Fruit fly (Drosophila melanogaster) whole organism: ENCODE measurements around the gene CG2017.

ENCODE experiments used
- CG8478 ChIP-seq: fragments of >200 bp; optimal IDR thresholded peaks from 2 replicates; lab custom pipeline; 2018; ENCODE audit warnings: inconsistent platforms
- Dll ChIP-seq: fragments of >200 bp; optimal IDR thresholded peaks from 2 replicates; lab custom pipeline; 2017
- EcR ChIP-seq, 2 experiments: fragments of >200 bp; optimal IDR thresholded peaks; 2 replicates each; lab custom pipeline; 2017; ENCODE audit warnings: missing biosample characterization in 2 of 2, missing genetic modification characterization in 2 of 2, missing genetic modification reagents in 2 of 2
- pan ChIP-seq: fragments of >200 bp; optimal IDR thresholded peaks from 2 replicates; lab custom pipeline; 2017
- psq ChIP-seq: fragments of >200 bp; optimal IDR thresholded peaks from 2 replicates; lab custom pipeline; 2017
- usp ChIP-seq: fragments of >200 bp; optimal IDR thresholded peaks from 2 replicates; lab custom pipeline; 2017; ENCODE audit warnings: missing biosample characterization, missing genetic modification characterization, mixed read lengths

CG2017 gene

DNA sequence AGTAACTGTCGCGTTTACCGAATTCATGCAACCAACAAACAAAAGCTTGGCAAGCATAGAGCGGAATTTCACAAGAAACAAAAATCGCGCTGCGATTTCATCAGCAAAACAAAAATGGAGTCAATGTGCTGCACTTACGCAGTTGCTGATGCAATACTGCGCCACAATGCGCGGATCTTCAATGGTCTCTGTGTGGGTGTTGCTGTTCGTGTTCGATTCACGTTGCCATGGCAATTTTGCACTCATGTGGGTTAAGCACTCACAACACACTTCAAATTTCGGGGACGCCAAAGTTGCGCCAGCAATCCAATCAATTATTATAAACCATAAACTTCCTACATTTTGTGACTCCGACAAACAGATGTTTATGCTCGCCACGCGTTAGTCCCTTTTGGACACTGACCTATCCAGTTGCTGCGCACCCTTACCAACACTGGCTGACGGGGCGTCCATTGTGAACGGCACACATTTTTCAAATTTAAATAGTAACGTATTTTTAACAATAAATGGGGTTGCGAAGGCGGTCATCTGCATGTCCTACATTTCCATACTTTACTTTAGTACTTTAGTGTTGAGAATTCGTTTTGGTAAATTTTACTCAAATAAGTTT, at the start of gene CG2017:
TSS of gene CG2017 (minus strand) at position 374 of the 610 bp plus-strand sequence.
- no peak for TF ChIP-seq psq (lab: Kevin White, UChicago)
- no peak for TF ChIP-seq EcR (GFP tag; optimal IDR thresholded peaks at IDR 0.05; lab: Kevin White, UChicago)
- no peak for TF ChIP-seq Dll
- no peak for TF ChIP-seq pan (lab: Kevin White, UChicago)
- TF ChIP-seq CG8478 (lab: Kevin White, UChicago): no peak
- TF ChIP-seq usp (GFP tag; lab: Kevin White, UChicago): no peak

DNA sequence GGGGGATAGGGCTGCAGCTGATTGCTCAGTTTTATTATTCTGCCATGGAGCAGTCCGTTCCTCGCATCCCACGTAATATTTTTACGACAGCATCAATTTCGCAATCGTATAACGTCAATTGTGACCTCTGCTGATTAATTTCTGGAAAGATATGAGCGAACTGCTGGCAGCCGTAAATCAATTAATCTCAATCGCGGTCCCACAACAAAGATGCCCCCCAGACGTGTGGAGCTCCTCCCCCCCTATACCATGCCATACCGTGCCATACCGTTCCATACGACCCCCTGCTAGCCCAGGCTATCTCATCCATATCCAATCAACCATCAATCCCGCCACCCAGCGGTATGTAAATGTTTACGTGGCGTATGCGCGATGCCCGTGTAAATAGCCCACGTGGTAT, 19.1 kb upstream of the CG2017 start:
- TF ChIP-seq CG8478 (lab: Kevin White, UChicago) (no peak), EcR (GFP tag; optimal IDR thresholded peaks at IDR 0.05; lab: Kevin White, UChicago) (no peak), psq (lab: Kevin White, UChicago) (no peak), Dll (no peak), pan (lab: Kevin White, UChicago) (no peak), usp (GFP tag; lab: Kevin White, UChicago) (no peak)

DNA sequence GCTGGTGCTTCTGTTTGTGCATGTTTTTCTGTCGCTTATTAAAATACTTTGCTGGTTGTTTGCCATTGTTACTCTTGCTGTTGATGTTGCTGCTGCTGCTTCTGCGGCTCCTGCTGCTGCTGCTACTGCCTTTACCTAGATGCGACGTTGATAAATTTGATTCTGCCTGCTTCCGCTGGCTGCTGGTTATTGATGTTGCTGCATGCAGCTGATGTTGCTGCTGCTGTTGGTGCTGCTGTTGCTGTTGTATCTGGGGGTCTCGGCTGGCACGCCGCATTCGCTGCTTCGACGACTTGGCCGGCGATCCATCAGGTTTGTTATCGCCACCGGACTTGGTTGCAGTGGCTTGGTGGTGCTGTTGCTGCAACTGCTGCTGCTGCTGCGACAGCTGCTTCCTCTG, 15.2 kb upstream of the CG2017 start:
- TF ChIP-seq EcR (GFP tag; optimal IDR thresholded peaks at IDR 0.05; lab: Kevin White, UChicago) (no peak), pan (lab: Kevin White, UChicago) (no peak), Dll (no peak), psq (lab: Kevin White, UChicago) (no peak), usp (GFP tag; lab: Kevin White, UChicago) (no peak), CG8478 (lab: Kevin White, UChicago) (no peak)

DNA sequence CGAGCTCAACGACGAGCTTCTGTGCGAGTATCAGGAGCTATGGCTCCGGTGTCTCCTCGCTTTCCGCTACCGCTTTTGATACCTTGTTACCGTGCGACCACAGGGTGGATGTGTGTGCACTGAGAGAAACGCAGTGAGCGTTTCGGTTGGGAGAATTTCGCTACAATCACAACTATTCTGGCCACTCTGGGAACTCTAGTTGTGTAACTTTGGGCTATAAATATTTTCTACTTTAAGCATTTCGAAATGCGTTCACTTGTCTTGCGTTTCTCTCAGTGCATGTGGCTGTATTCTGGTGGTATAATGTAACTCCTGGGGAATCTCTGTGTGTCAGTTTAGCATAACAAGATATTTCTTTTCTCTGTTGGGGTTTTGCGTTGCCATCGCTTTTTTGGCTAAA, 9.2 kb upstream of the CG2017 start:
- TF ChIP-seq pan (lab: Kevin White, UChicago) (no peak), EcR (GFP tag; optimal IDR thresholded peaks at IDR 0.05; lab: Kevin White, UChicago) (no peak), usp (GFP tag; lab: Kevin White, UChicago) (no peak), Dll (no peak), CG8478 (lab: Kevin White, UChicago) (no peak), psq (lab: Kevin White, UChicago) (no peak)

DNA sequence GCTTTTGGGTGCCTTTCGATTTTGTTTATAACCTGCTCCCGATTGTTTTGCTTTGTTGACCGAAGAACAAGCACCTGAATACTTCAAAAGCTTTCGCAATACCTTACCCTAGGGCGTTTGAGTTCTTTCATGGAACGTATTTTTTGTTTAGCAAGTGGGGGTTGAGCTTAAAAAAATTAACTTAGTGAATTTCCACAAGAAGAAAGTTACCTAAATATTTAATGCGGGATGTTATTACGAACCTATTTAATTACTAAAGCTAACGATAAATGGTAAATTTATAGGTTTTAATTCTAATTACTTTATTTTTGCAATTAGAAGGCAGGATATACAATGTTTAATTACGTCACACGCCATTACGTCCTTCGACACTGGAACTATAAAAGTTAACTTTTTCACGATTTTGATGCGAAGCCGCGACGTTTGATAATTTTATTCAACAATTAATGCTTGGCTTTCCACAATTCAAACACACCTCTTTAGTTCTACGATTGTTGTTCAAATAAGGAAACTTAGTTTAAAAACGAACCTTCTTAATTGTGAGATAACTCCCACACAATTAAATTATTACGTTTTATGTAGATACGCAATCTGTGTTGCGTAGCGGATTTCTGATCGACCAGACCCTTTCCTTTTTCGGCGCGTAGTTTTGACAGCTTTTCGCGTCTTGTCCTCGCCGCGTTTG, 845 bp downstream of the CG2017 start:
- TF ChIP-seq usp (GFP tag; lab: Kevin White, UChicago) (no peak), EcR (GFP tag; optimal IDR thresholded peaks at IDR 0.05; lab: Kevin White, UChicago) (no peak), pan (lab: Kevin White, UChicago) (no peak), Dll (no peak), psq (lab: Kevin White, UChicago) (no peak), CG8478 (lab: Kevin White, UChicago) (no peak)

DNA sequence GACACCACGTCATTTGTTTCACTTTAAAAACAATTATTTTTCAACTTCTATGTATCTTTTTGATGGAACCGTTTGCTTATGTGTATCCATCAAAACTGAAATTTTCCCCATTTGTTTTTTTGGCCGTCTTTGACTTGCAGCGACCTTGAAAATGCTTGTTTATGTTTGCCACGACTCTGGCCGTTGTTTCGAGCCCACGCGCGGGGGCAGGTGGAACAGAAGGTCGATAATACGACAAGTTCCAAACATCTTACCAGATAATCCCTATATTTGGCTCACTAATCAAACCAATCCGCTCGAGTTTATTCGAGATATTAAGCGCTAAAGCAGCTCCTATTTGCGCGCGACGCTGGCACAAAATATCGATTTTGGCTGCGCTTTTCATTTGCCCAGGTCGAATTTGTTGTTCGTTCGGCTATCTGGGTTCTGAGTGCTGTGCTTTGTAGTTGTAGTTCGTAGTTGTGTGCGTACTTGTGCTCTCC, 1.4 kb downstream of the CG2017 start:
- TF ChIP-seq pan (lab: Kevin White, UChicago): no peak
- no peak for TF ChIP-seq usp (GFP tag; lab: Kevin White, UChicago)

DNA sequence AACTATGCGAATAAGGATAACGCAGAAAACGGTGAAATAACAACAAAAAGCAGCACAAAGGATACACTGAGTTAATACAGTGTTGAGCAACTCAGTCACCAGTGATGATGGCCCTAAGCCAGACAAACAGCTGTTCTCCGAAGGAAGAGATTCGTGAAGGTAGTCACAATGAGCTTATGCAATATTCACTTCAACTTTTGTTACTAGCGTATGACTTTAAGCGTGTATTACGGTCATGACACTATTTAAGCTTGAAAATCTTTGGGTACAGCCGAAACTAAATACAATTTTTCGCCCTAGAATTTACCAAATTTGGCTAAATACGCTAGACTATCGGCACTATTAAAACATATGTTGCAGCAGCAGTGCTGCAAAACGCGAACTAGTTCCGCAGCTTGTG, 6.0 kb downstream of the CG2017 start, which contains the start of the genes disp and ECSIT:
TSS of gene disp (minus strand) at position 97 of the 400 bp plus-strand sequence.
TSS of gene ECSIT (plus strand) at position 371 of the 400 bp plus-strand sequence.
- TF ChIP-seq pan (lab: Kevin White, UChicago): no peak
- no peak for TF ChIP-seq psq (lab: Kevin White, UChicago)
- no peak for TF ChIP-seq EcR (GFP tag; optimal IDR thresholded peaks at IDR 0.05; lab: Kevin White, UChicago)

DNA sequence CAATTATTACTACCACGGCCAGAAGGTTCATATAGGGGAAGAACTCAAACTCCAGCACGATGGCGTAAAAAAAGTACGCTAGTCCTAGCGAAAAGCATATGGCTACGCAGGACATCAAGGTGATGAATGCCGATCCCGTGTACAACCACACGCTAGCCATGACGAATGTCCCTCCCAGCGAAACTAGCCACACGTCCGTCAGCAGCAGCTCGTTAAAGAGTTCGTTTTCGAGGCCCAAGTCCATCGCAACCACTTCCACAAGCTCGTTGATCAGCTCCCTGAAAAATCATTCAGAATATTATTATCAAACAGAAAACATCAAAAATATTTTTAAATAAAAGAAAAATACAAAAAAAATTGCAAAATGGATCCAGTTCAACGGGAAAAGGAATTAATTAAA, 9.2 kb downstream of the CG2017 start, which contains the start of gene CG34287:
TSS of gene CG34287 (plus strand) at position 301 of the 400 bp plus-strand sequence.
- TF ChIP-seq EcR (GFP tag; optimal IDR thresholded peaks at IDR 0.05; lab: Kevin White, UChicago): no peak
- TF ChIP-seq psq (lab: Kevin White, UChicago): no peak
- no peak for TF ChIP-seq usp (GFP tag; lab: Kevin White, UChicago)
- no peak for TF ChIP-seq pan (lab: Kevin White, UChicago)
- TF ChIP-seq CG8478 (lab: Kevin White, UChicago): no peak
- TF ChIP-seq Dll: no peak

DNA sequence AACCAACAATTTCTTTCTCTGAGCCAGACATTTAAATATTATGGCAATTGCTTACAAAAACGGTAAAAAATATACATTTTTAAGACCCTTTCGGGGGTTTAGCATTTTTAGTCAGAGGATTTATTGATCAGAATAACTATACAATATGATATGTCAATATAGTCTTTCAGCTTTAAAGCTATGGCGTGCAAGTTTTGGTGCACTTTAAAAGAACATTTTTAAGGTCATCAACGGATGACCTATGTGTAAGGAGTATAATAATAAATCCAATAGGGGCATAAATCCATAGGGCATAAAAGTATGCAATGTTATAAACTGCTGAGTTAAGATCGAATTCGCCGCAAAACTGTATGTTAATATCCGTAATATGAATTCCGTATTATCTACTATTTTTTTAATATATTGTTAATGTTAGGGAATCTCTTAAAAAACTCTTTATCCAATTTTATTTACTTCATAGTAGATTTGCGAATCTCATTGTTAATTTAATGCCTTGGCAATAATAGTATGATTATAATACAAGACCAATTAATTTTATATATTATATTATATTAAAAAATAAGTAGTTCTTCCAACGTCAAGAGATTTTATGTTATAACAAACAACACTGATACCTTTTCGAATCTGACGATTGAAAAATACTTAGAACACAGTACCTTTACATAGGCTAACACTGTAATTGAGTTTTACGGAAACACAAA, 15.5 kb downstream of the CG2017 start, which contains the start of gene CG14676:
TSS of gene CG14676 (plus strand) at position 651 of the 701 bp plus-strand sequence.
- TF ChIP-seq EcR (GFP tag; optimal IDR thresholded peaks at IDR 0.05; lab: Kevin White, UChicago): no peak
- TF ChIP-seq CG8478 (lab: Kevin White, UChicago): no peak
- no peak for TF ChIP-seq usp (GFP tag; lab: Kevin White, UChicago)
- TF ChIP-seq pan (lab: Kevin White, UChicago): no peak
- TF ChIP-seq Dll: no peak
- TF ChIP-seq psq (lab: Kevin White, UChicago): no peak

DNA sequence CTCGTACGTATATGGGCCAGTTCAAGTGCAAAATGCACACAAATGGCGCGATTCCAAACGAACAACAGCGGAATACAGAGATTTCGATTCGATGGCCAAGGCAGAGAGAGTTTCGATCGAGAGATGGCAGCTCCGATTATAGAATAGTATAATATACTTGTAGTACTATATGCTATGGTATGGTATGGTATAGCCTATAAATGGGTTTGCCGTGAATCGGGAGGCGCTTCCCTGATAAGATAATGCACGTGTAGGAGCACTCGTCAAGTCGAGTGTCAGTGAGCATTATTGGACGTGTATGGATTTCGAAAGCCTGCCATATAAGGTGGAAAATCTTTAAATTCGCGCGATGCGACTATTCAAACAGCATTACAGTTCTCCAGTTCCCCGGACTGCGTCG, 18.7 kb downstream of the CG2017 start:
- TF ChIP-seq pan (lab: Kevin White, UChicago): no peak
- TF ChIP-seq Dll: no peak
- TF ChIP-seq EcR (GFP tag; optimal IDR thresholded peaks at IDR 0.05; lab: Kevin White, UChicago): no peak
- no peak for TF ChIP-seq usp (GFP tag; lab: Kevin White, UChicago)
- TF ChIP-seq CG8478 (lab: Kevin White, UChicago): no peak
- TF ChIP-seq psq (lab: Kevin White, UChicago): no peak

DNA sequence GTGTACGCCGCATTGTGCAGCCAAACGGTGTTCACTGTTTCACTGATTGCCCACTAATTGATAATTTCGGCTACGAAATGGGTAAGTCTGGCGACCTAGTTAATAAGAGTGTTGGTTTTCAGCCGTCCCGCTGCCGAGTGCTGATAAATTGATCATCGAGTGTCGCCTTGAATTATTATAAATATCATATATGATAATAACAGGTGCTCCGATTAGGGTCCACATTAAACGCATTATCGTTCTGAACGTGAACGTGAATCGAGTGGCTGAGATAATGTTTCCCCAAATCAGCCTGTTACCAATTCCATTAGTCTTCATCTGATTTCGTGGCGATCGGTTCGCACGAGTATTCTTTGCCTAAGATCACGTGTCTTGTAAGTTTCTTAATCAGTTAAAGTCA, 20.9 kb downstream of the CG2017 start:
- TF ChIP-seq CG8478 (lab: Kevin White, UChicago) (no peak), Dll (no peak), psq (lab: Kevin White, UChicago) (no peak), pan (lab: Kevin White, UChicago) (no peak), EcR (GFP tag; optimal IDR thresholded peaks at IDR 0.05; lab: Kevin White, UChicago) (no peak), usp (GFP tag; lab: Kevin White, UChicago) (no peak)
